Fruit fly (Drosophila melanogaster) whole organism, embryonic: ENCODE measurements around the gene stumps.

Experiments
- Ada2b ChIP-seq: fragments of 200-800 bp; sonication (Bioruptor generic); IDR thresholded peaks from 2 replicates; pipeline ENCODE4 v1.3.6; 2022; ENCODE audit warnings: missing biosample characterization, missing genetic modification characterization
- Atf6 ChIP-seq: fragments of 200-800 bp; sonication (Bioruptor generic); IDR thresholded peaks from 2 replicates; pipeline ENCODE4 v1.3.6; 2022; ENCODE audit warnings: missing biosample characterization, missing genetic modification characterization
- CG10209 ChIP-seq: fragments of 200-800 bp; sonication (Bioruptor generic); optimal IDR thresholded peaks from 3 replicates; lab custom pipeline; 2017; ENCODE audit warnings: missing biosample characterization, mild to moderate bottlenecking, missing genetic modification characterization, missing genetic modification reagents
- CG11504 ChIP-seq: fragments of 200-800 bp; sonication (Bioruptor generic); optimal IDR thresholded peaks from 3 replicates; lab custom pipeline; 2019; ENCODE audit warnings: missing biosample characterization, mild to moderate bottlenecking, missing genetic modification characterization, moderate library complexity
- CG12155 ChIP-seq: fragments of 200-800 bp; sonication (Bioruptor generic); optimal IDR thresholded peaks from 3 replicates; lab custom pipeline; 2016; ENCODE audit warnings: missing biosample characterization, missing genetic modification characterization
- CG12659 ChIP-seq: fragments of 200-800 bp; sonication (Bioruptor generic); optimal IDR thresholded peaks from 3 replicates; lab custom pipeline; 2017; ENCODE audit warnings: mild to moderate bottlenecking, missing biosample characterization, missing genetic modification reagents, missing genetic modification characterization
- CG15269 ChIP-seq: fragments of 200-800 bp; sonication (Bioruptor generic); optimal IDR thresholded peaks from 2 replicates; lab custom pipeline; 2018; ENCODE audit warnings: missing biosample characterization, mild to moderate bottlenecking, missing genetic modification characterization, moderate library complexity
- CG18599 ChIP-seq: fragments of 200-800 bp; sonication (Bioruptor generic); optimal IDR thresholded peaks from 3 replicates; lab custom pipeline; 2017; ENCODE audit warnings: missing biosample characterization, missing genetic modification characterization, mild to moderate bottlenecking, moderate library complexity, missing genetic modification reagents
- CG2120 ChIP-seq: fragments of 200-800 bp; sonication (Bioruptor generic); optimal IDR thresholded peaks from 3 replicates; lab custom pipeline; 2016; ENCODE audit warnings: missing biosample characterization, missing genetic modification characterization
- CG2678 ChIP-seq: fragments of 200-800 bp; sonication (Bioruptor generic); optimal IDR thresholded peaks from 3 replicates; lab custom pipeline; 2019; ENCODE audit warnings: missing biosample characterization, mild to moderate bottlenecking, missing genetic modification characterization, moderate library complexity
- CG31224 ChIP-seq: fragments of 200-800 bp; sonication (Bioruptor generic); IDR thresholded peaks from 2 replicates; pipeline ENCODE4 v1.3.6; 2022; ENCODE audit warnings: missing biosample characterization, missing genetic modification characterization
- CG4820 ChIP-seq: fragments of 200-800 bp; sonication (Bioruptor generic); optimal IDR thresholded peaks from 3 replicates; lab custom pipeline; 2016; ENCODE audit warnings: missing biosample characterization, missing genetic modification characterization
- CG7839 ChIP-seq: fragments of 200-800 bp; sonication (Bioruptor generic); optimal IDR thresholded peaks from 3 replicates; lab custom pipeline; 2018; ENCODE audit warnings: missing biosample characterization, mild to moderate bottlenecking, missing genetic modification characterization, moderate library complexity
- CG9727 ChIP-seq: fragments of 200-800 bp; sonication (Bioruptor generic); optimal IDR thresholded peaks from 3 replicates; lab custom pipeline; 2017; ENCODE audit warnings: missing biosample characterization, mild to moderate bottlenecking, missing genetic modification characterization
- CG9876 ChIP-seq: fragments of 200-800 bp; sonication (Bioruptor generic); optimal IDR thresholded peaks from 2 replicates; lab custom pipeline; 2016; ENCODE audit warnings: missing biosample characterization, missing genetic modification characterization
- CG9932 ChIP-seq: fragments of 200-800 bp; sonication (Bioruptor generic); IDR thresholded peaks from 2 replicates; pipeline ENCODE4 v1.3.6; 2022; ENCODE audit warnings: missing biosample characterization, missing genetic modification characterization
- Dbx ChIP-seq: fragments of 200-800 bp; sonication (Bioruptor generic); IDR thresholded peaks from 3 replicates; pipeline ENCODE4 v1.3.6; 2022; ENCODE audit warnings: missing biosample characterization, missing genetic modification characterization
- Fer1 ChIP-seq: fragments of 200-800 bp; sonication (Bioruptor generic); optimal IDR thresholded peaks from 2 replicates; lab custom pipeline; 2017; ENCODE audit warnings: missing biosample characterization, mild to moderate bottlenecking, missing genetic modification characterization
- Hmr ChIP-seq: fragments of 200-800 bp; sonication (Bioruptor generic); optimal IDR thresholded peaks from 3 replicates; lab custom pipeline; 2017; ENCODE audit warnings: mild to moderate bottlenecking, missing biosample characterization, missing genetic modification reagents, missing genetic modification characterization
- Hsf ChIP-seq: fragments of 200-800 bp; sonication (Bioruptor generic); optimal IDR thresholded peaks from 3 replicates; lab custom pipeline; 2016; ENCODE audit warnings: missing biosample characterization, missing genetic modification characterization
- Nf-YC ChIP-seq: fragments of 200-800 bp; optimal IDR thresholded peaks from 3 replicates; lab custom pipeline; 2019; ENCODE audit warnings: missing biosample characterization, mild to moderate bottlenecking, missing genetic modification characterization, moderate library complexity
- Six4 ChIP-seq: fragments of 200-800 bp; sonication (Bioruptor generic); optimal IDR thresholded peaks from 2 replicates; lab custom pipeline; 2016; ENCODE audit warnings: missing biosample characterization, missing genetic modification characterization
- abd-A ChIP-seq: fragments of 200-800 bp; sonication (Bioruptor generic); optimal IDR thresholded peaks from 3 replicates; lab custom pipeline; 2019; ENCODE audit warnings: missing biosample characterization, mild to moderate bottlenecking, missing genetic modification characterization, moderate library complexity
- ci ChIP-seq: fragments of 200-800 bp; sonication (Bioruptor generic); IDR thresholded peaks from 3 replicates; pipeline ENCODE4 v1.3.6; 2022; ENCODE audit warnings: missing biosample characterization, missing genetic modification characterization
- dmrt99B ChIP-seq: fragments of 200-800 bp; sonication (Bioruptor generic); optimal IDR thresholded peaks from 2 replicates; lab custom pipeline; 2018; ENCODE audit warnings: missing biosample characterization, mild to moderate bottlenecking, missing genetic modification characterization, moderate library complexity
- dysf ChIP-seq: fragments of 200-800 bp; sonication (Bioruptor generic); IDR thresholded peaks from 3 replicates; pipeline ENCODE4 v1.3.6; 2022; ENCODE audit warnings: missing biosample characterization, missing genetic modification characterization
- ftz-f1 ChIP-seq: fragments of 200-800 bp; sonication (Bioruptor generic); optimal IDR thresholded peaks from 2 replicates; lab custom pipeline; 2016; ENCODE audit warnings: missing biosample characterization, missing genetic modification characterization
- gem ChIP-seq: fragments of 200-800 bp; sonication (Bioruptor generic); optimal IDR thresholded peaks from 2 replicates; lab custom pipeline; 2019; ENCODE audit warnings: missing biosample characterization, mild to moderate bottlenecking, missing genetic modification characterization, moderate library complexity
- grau ChIP-seq: fragments of 200-800 bp; optimal IDR thresholded peaks from 3 replicates; lab custom pipeline; 2019; ENCODE audit warnings: missing biosample characterization, mild to moderate bottlenecking, missing genetic modification characterization, moderate library complexity
- lab ChIP-seq: fragments of 200-800 bp; sonication (Bioruptor generic); optimal IDR thresholded peaks from 3 replicates; lab custom pipeline; 2017; ENCODE audit warnings: missing biosample characterization, missing genetic modification characterization, mild to moderate bottlenecking, moderate library complexity, missing genetic modification reagents
- lilli ChIP-seq: fragments of 200-800 bp; sonication (Bioruptor generic); optimal IDR thresholded peaks from 3 replicates; lab custom pipeline; 2016; ENCODE audit warnings: missing biosample characterization, missing genetic modification characterization
- lmd ChIP-seq: fragments of 200-800 bp; sonication (Bioruptor generic); IDR thresholded peaks from 2 replicates; pipeline ENCODE4 v1.3.6; 2022; ENCODE audit warnings: missing biosample characterization, missing genetic modification characterization
- mld ChIP-seq: fragments of 200-800 bp; sonication (Bioruptor generic); IDR thresholded peaks from 3 replicates; pipeline ENCODE4 v1.3.6; 2022; ENCODE audit warnings: missing biosample characterization, missing genetic modification characterization; ENCODE audit not compliant: partially characterized antibody
- pan ChIP-seq, 4 experiments: fragments of >200 bp in 3 of 4; fragments of 200-800 bp in 1 of 4; sonication (Bioruptor generic) in 1 of 4; optimal IDR thresholded peaks in 3 of 4; IDR thresholded peaks in 1 of 4; 2 replicates each; pipeline versions ENCODE4 v1.3.6 to Lab custom; 2017 to 2022; ENCODE audit warnings: missing biosample characterization in 2 of 4, missing genetic modification characterization in 2 of 4, mixed read lengths in 1 of 4
- pros ChIP-seq: fragments of 200-800 bp; sonication (Bioruptor generic); optimal IDR thresholded peaks from 3 replicates; lab custom pipeline; 2019; ENCODE audit warnings: missing biosample characterization, mild to moderate bottlenecking, missing genetic modification characterization, moderate library complexity
- ranshi ChIP-seq: fragments of 200-800 bp; sonication (Bioruptor generic); IDR thresholded peaks from 2 replicates; pipeline ENCODE4 v1.3.6; 2022; ENCODE audit warnings: missing biosample characterization, missing genetic modification characterization
- row ChIP-seq: fragments of 200-800 bp; sonication (Bioruptor generic); IDR thresholded peaks from 3 replicates; pipeline ENCODE4 v1.3.6; 2022; ENCODE audit warnings: missing biosample characterization, missing genetic modification characterization
- stc ChIP-seq: fragments of 200-800 bp; sonication (Bioruptor generic); IDR thresholded peaks from 2 replicates; pipeline ENCODE4 v1.3.6; 2022; ENCODE audit warnings: missing biosample characterization, missing genetic modification characterization

stumps gene

dm6 chr3R:14542038-14542437 lies 35.0 kb upstream of the stumps start (continued):
- no peak for TF ChIP-seq pan (optimal IDR thresholded peaks at IDR 0.05; lab: Kevin White, UChicago)
- peak in 1 of 2 experiments; percentile 38 for TF ChIP-seq pan (GFP tag; optimal IDR thresholded peaks at IDR 0.05 in 1 of 2, IDR thresholded peaks at IDR 0.05 in 1 of 2)
- peak; percentile 51 for TF ChIP-seq dmrt99B (tag; lab: Kevin White, UChicago)
- TF ChIP-seq CG2120 (GFP tag; lab: Kevin White, UChicago) = peak; percentile 37
- peak; percentile 12 for TF ChIP-seq Hsf (GFP tag; lab: Kevin White, UChicago)
- TF ChIP-seq gem = no peak
- 0 out of 3 replicates have a peak, but pooled peaks have one; percentile 38 for TF ChIP-seq Dbx (GFP tag; lab: Robert Waterston, UW)
- peak; percentile 17 for TF ChIP-seq Hmr
- peak; percentile 9 for TF ChIP-seq CG9727
- TF ChIP-seq Ada2b (GFP tag; lab: Robert Waterston, UW) = peak; percentile 52
- no peak for TF ChIP-seq abd-A
- TF ChIP-seq CG4820 = peak; percentile 4
- 0 out of 2 replicates have a peak, but pooled peaks have one; percentile 34 for TF ChIP-seq Atf6 (GFP tag; lab: Robert Waterston, UW)
- peak; percentile 20; the same call in 1 of the 2 replicates for TF ChIP-seq lmd (GFP tag; lab: Robert Waterston, UW)
- peak; percentile 16; the same call in 1 of the 2 replicates for TF ChIP-seq stc (GFP tag; lab: Robert Waterston, UW)
- TF ChIP-seq ranshi (GFP tag; lab: Robert Waterston, UW) = peak; percentile 34; the same call in 1 of the 2 replicates
- no peak for TF ChIP-seq ci (GFP tag; lab: Robert Waterston, UW)
- TF ChIP-seq dysf (GFP tag; lab: Robert Waterston, UW) = 0 out of 3 replicates have a peak, but pooled peaks have one; percentile 25
- TF ChIP-seq CG11504 (tag; lab: Kevin White, UChicago) = peak; percentile 63

dm6 chr3R:14548752-14549151 lies 28.3 kb upstream of the stumps start:
- TF ChIP-seq row (GFP tag; lab: Robert Waterston, UW) (peak; percentile 62), mld (GFP tag; lab: Robert Waterston, UW) (no peak), pros (GFP tag; lab: Kevin White, UChicago) (no peak), CG12155 (GFP tag; lab: Kevin White, UChicago) (no peak), CG2678 (peak; percentile 22), CG10209 (GFP tag; lab: Kevin White, UChicago) (no peak), lab (GFP tag; lab: Kevin White, UChicago) (peak; percentile 32), CG12659 (GFP tag; lab: Kevin White, UChicago) (no peak), Hmr (peak; percentile 10), grau (tag; lab: Kevin White, UChicago) (peak; percentile 66), Ada2b (GFP tag; lab: Robert Waterston, UW) (peak; percentile 27; the same call in 1 of the 2 replicates), CG9932 (GFP tag; lab: Robert Waterston, UW) (peak; percentile 32; the same call in 1 of the 2 replicates), Nf-YC (tag; lab: Kevin White, UChicago) (no peak), CG18599 (peak; percentile 50), CG11504 (tag; lab: Kevin White, UChicago) (peak; percentile 28), CG15269 (tag; lab: Kevin White, UChicago) (peak; percentile 22), Six4 (GFP tag; lab: Kevin White, UChicago) (no peak), CG31224 (GFP tag; lab: Robert Waterston, UW) (no peak), dmrt99B (tag; lab: Kevin White, UChicago) (peak; percentile 20), Fer1 (GFP tag; lab: Kevin White, UChicago) (peak; percentile 23), CG7839 (peak; percentile 16), CG2120 (GFP tag; lab: Kevin White, UChicago) (peak; percentile 28), ftz-f1 (no peak), lilli (GFP tag; lab: Kevin White, UChicago) (peak; percentile 16), dysf (GFP tag; lab: Robert Waterston, UW) (0 out of 3 replicates have a peak, but pooled peaks have one; percentile 27), CG9876 (no peak), gem (peak; percentile 9)
